Fruit fly (Drosophila melanogaster): ENCODE measurements around the gene Sbat.

- TF ChIP-seq CG9139 (GFP tag; optimal IDR thresholded peaks at IDR 0.05) (no peak), Sox14 (GFP tag; optimal IDR thresholded peaks at IDR 0.05) (peak; percentile 29), achi (GFP tag; optimal IDR thresholded peaks at IDR 0.05) (no peak)
These were observed 22.4 kb downstream of the Sbat start for dm6 chr2L:2900392-2901028.
